Worm (Caenorhabditis elegans) whole organism, L3 larva: ENCODE data around the gene cld-9.

ENCODE experiments used
- R02D3.7 ChIP-seq: fragments of 150-350 bp; optimal IDR thresholded peaks from 2 replicates; lab custom pipeline; 2014; ENCODE audit warnings: missing biosample characterization, missing genetic modification characterization
- ZK546.5 ChIP-seq: sonication (generic microtip); optimal IDR thresholded peaks from 2 replicates; lab custom pipeline; 2017; ENCODE audit warnings: missing biosample characterization, missing genetic modification characterization
- aly-2 ChIP-seq: fragments of 150-350 bp; optimal IDR thresholded peaks from 2 replicates; lab custom pipeline; 2014; ENCODE audit warnings: missing biosample characterization, missing genetic modification characterization
- ama-1 ChIP-seq: fragments of 150-350 bp; optimal IDR thresholded peaks from 2 replicates; lab custom pipeline; 2018
- ceh-16 ChIP-seq: sonication (generic microtip); optimal IDR thresholded peaks from 2 replicates; lab custom pipeline; 2017; ENCODE audit warnings: missing biosample characterization, missing genetic modification characterization
- ceh-82 ChIP-seq: fragments of 150-350 bp; optimal IDR thresholded peaks from 2 replicates; lab custom pipeline; 2014; ENCODE audit warnings: missing biosample characterization, missing genetic modification characterization
- daf-12 ChIP-seq: fragments of 150-350 bp; optimal IDR thresholded peaks from 2 replicates; lab custom pipeline; 2014; ENCODE audit warnings: missing biosample characterization, missing genetic modification reagents, missing genetic modification characterization
- egl-27 ChIP-seq: sonication (generic microtip); optimal IDR thresholded peaks from 4 replicates; lab custom pipeline; 2017; ENCODE audit warnings: missing biosample characterization, missing genetic modification reagents, missing genetic modification characterization
- egl-5 ChIP-seq: fragments of 150-350 bp; optimal IDR thresholded peaks from 2 replicates; lab custom pipeline; 2017; ENCODE audit warnings: missing biosample characterization, missing genetic modification reagents, missing genetic modification characterization, inconsistent platforms
- elt-1 ChIP-seq: fragments of 150-350 bp; optimal IDR thresholded peaks from 2 replicates; lab custom pipeline; 2014; ENCODE audit warnings: missing biosample characterization, missing genetic modification characterization
- elt-2 ChIP-seq: sonication (generic microtip); optimal IDR thresholded peaks from 2 replicates; lab custom pipeline; 2016; ENCODE audit warnings: missing genetic modification reagents, mild to moderate bottlenecking, missing genetic modification characterization, missing compliant biosample characterization
- eor-1 ChIP-seq, 2 experiments: fragments of 150-350 bp; optimal IDR thresholded peaks; 2 replicates each; lab custom pipeline; 2014 to 2018; ENCODE audit warnings: missing biosample characterization in 2 of 2, missing genetic modification characterization in 2 of 2
- fkh-2 ChIP-seq: fragments of 150-350 bp; optimal IDR thresholded peaks from 2 replicates; lab custom pipeline; 2014; ENCODE audit warnings: missing biosample characterization, missing genetic modification reagents, missing genetic modification characterization
- fos-1 ChIP-seq: fragments of 150-350 bp; optimal IDR thresholded peaks from 2 replicates; lab custom pipeline; 2014; ENCODE audit warnings: missing biosample characterization, missing genetic modification characterization
- jun-1 ChIP-seq: fragments of 150-350 bp; optimal IDR thresholded peaks from 2 replicates; lab custom pipeline; 2014; ENCODE audit warnings: missing biosample characterization, missing genetic modification reagents, missing genetic modification characterization
- lin-15B ChIP-seq: fragments of 150-350 bp; optimal IDR thresholded peaks from 2 replicates; lab custom pipeline; 2014; ENCODE audit warnings: missing biosample characterization, missing genetic modification characterization
- lin-39 ChIP-seq: fragments of 150-350 bp; optimal IDR thresholded peaks from 2 replicates; lab custom pipeline; 2018; ENCODE audit warnings: missing biosample characterization, missing genetic modification reagents, missing genetic modification characterization
- lsy-12 ChIP-seq: sonication (generic microtip); optimal IDR thresholded peaks from 2 replicates; lab custom pipeline; 2016; ENCODE audit warnings: mild to moderate bottlenecking, missing genetic modification characterization, missing compliant biosample characterization
- mdl-1 ChIP-seq: fragments of 150-350 bp; optimal IDR thresholded peaks from 2 replicates; lab custom pipeline; 2014; ENCODE audit warnings: missing biosample characterization, missing genetic modification characterization
- nhr-23 ChIP-seq: fragments of 150-350 bp; optimal IDR thresholded peaks from 2 replicates; lab custom pipeline; 2014; ENCODE audit warnings: missing biosample characterization, missing genetic modification reagents, missing genetic modification characterization
- nhr-237 ChIP-seq: fragments of 150-350 bp; optimal IDR thresholded peaks from 2 replicates; lab custom pipeline; 2014; ENCODE audit warnings: missing biosample characterization, missing genetic modification characterization
- nhr-28 ChIP-seq: fragments of 150-350 bp; optimal IDR thresholded peaks from 2 replicates; lab custom pipeline; 2014; ENCODE audit warnings: missing biosample characterization, missing genetic modification characterization
- pha-4 ChIP-seq: fragments of 150-350 bp; optimal IDR thresholded peaks from 2 replicates; lab custom pipeline; 2014; ENCODE audit warnings: missing biosample characterization, missing genetic modification reagents, missing genetic modification characterization
- pqm-1 ChIP-seq: fragments of 150-350 bp; optimal IDR thresholded peaks from 2 replicates; lab custom pipeline; 2017; ENCODE audit warnings: missing biosample characterization, missing genetic modification characterization, inconsistent platforms
- sea-2 ChIP-seq: fragments of 150-350 bp; sonication (generic microtip); optimal IDR thresholded peaks from 4 replicates; lab custom pipeline; 2014; ENCODE audit warnings: missing biosample characterization, missing genetic modification reagents, missing genetic modification characterization
- skn-1 ChIP-seq: fragments of 150-350 bp; optimal IDR thresholded peaks from 2 replicates; lab custom pipeline; 2014; ENCODE audit warnings: missing biosample characterization, missing genetic modification characterization
- snpc-4 ChIP-seq: fragments of 150-350 bp; optimal IDR thresholded peaks from 2 replicates; lab custom pipeline; 2014; ENCODE audit warnings: missing biosample characterization, missing genetic modification characterization
- tbx-2 ChIP-seq: sonication (generic microtip); optimal IDR thresholded peaks from 2 replicates; lab custom pipeline; 2016; ENCODE audit warnings: mild to moderate bottlenecking, missing genetic modification characterization, missing compliant biosample characterization
- unc-62 ChIP-seq: fragments of 150-350 bp; sonication (generic microtip); optimal IDR thresholded peaks from 4 replicates; lab custom pipeline; 2014; ENCODE audit warnings: missing biosample characterization, missing genetic modification reagents, missing genetic modification characterization
- zag-1 ChIP-seq: fragments of 150-350 bp; optimal IDR thresholded peaks from 2 replicates; lab custom pipeline; 2014; ENCODE audit warnings: missing biosample characterization, missing genetic modification characterization

The cld-9 gene

ce11 chrV:13744901-13745300 lies 6.8 kb downstream of the cld-9 start, which contains the start of gene F35E12.9:
Gene F35E12.9 (minus strand): TSS chrV:13745127.
- TF ChIP-seq egl-5 (no peak), mdl-1 (tag; lab: Kevin White, UChicago) (no peak), lsy-12 (tag; lab: Kevin White, UChicago) (no peak), ceh-16 (tag; lab: Kevin White, UChicago) (no peak), nhr-237 (tag; lab: Kevin White, UChicago) (no peak), ceh-82 (tag; lab: Kevin White, UChicago) (no peak), snpc-4 (tag; lab: Kevin White, UChicago) (no peak), ama-1 (lab: Kevin White, UChicago) (no peak), eor-1 (tag; optimal IDR thresholded peaks at IDR 0.05; lab: Kevin White, UChicago) (no peak), pha-4 (tag; lab: Kevin White, UChicago) (peak; percentile 61), fos-1 (tag; lab: Kevin White, UChicago) (no peak), zag-1 (tag; lab: Kevin White, UChicago) (no peak), elt-1 (tag; lab: Kevin White, UChicago) (no peak), pqm-1 (tag; lab: Kevin White, UChicago) (peak; percentile 94), aly-2 (tag; lab: Kevin White, UChicago) (no peak), elt-2 (peak; percentile 95), jun-1 (tag; lab: Kevin White, UChicago) (peak; percentile 49)

- TF ChIP-seq ceh-16 (tag; lab: Kevin White, UChicago) (no peak), pqm-1 (tag; lab: Kevin White, UChicago) (peak; percentile 80), elt-2 (peak; percentile 86), eor-1 (tag; optimal IDR thresholded peaks at IDR 0.05; lab: Kevin White, UChicago) (no peak)
These were observed 11.8 kb downstream of the cld-9 start for ce11 chrV:13739901-13740300.

ce11 chrV:13738374-13738773 lies 13.3 kb downstream of the cld-9 start, which contains the start of gene irg-5:
Gene irg-5 (minus strand): TSS chrV:13738474.
- no peak for TF ChIP-seq nhr-237 (tag; lab: Kevin White, UChicago)
- TF ChIP-seq ama-1 (lab: Kevin White, UChicago) = no peak
- no peak for TF ChIP-seq ZK546.5
- TF ChIP-seq skn-1 (tag; lab: Kevin White, UChicago) = no peak
- no peak for TF ChIP-seq unc-62 (GFP tag; lab: Kevin White, UChicago)
- TF ChIP-seq lin-39 = no peak
- no peak for TF ChIP-seq egl-27 (tag; lab: Kevin White, UChicago)
- TF ChIP-seq zag-1 (tag; lab: Kevin White, UChicago) = no peak
- TF ChIP-seq lsy-12 (tag; lab: Kevin White, UChicago) = no peak
- no peak for TF ChIP-seq jun-1 (tag; lab: Kevin White, UChicago)
- TF ChIP-seq R02D3.7 = no peak
- no peak for TF ChIP-seq elt-2
- TF ChIP-seq daf-12 (tag; lab: Kevin White, UChicago) = no peak
- TF ChIP-seq fos-1 (tag; lab: Kevin White, UChicago) = no peak

ce11 chrV:13736147-13736546 lies 15.5 kb downstream of the cld-9 start, which contains the start of gene F35E12.6:
Gene F35E12.6 (minus strand): TSS chrV:13736247.
- TF ChIP-seq fkh-2 (tag; lab: Kevin White, UChicago) (no peak), ceh-82 (tag; lab: Kevin White, UChicago) (no peak), ZK546.5 (no peak), unc-62 (GFP tag; lab: Kevin White, UChicago) (no peak), elt-2 (peak; percentile 36), skn-1 (tag; lab: Kevin White, UChicago) (no peak)
- TF ChIP-seq, all 47 proteins: peak for 1

- no peak for TF ChIP-seq unc-62 (GFP tag; lab: Kevin White, UChicago)
- no peak for TF ChIP-seq ceh-16 (tag; lab: Kevin White, UChicago)
- TF ChIP-seq nhr-28 (tag; lab: Kevin White, UChicago) = no peak
- TF ChIP-seq nhr-23 (tag; lab: Kevin White, UChicago) = no peak
- TF ChIP-seq daf-12 (tag; lab: Kevin White, UChicago) = no peak
- TF ChIP-seq pqm-1 (tag; lab: Kevin White, UChicago) = peak; percentile 35
- TF ChIP-seq R02D3.7 = no peak
- no peak for TF ChIP-seq sea-2 (GFP tag; lab: Kevin White, UChicago)
- TF ChIP-seq tbx-2 (tag; lab: Kevin White, UChicago) = no peak
- no peak for TF ChIP-seq skn-1 (tag; lab: Kevin White, UChicago)
- TF ChIP-seq lin-15B (tag; lab: Kevin White, UChicago) = no peak
- TF ChIP-seq elt-2 = peak; percentile 58
- no peak for TF ChIP-seq snpc-4 (tag; lab: Kevin White, UChicago)
- no peak for TF ChIP-seq nhr-237 (tag; lab: Kevin White, UChicago)
- no peak for TF ChIP-seq ZK546.5
- TF ChIP-seq, all 47 proteins: peak for 2
These were observed 20.9 kb downstream of the cld-9 start, which contains the start of gene dct-17 for ce11 chrV:13730762-13731161. Gene dct-17 (minus strand): TSS chrV:13730784.
